Worm (Caenorhabditis elegans) whole organism, L1 larva: ENCODE measurements around the gene F10E9.2.

Source experiments
- C04F5.9 ChIP-seq: sonication (generic microtip); optimal IDR thresholded peaks from 2 replicates; lab custom pipeline; 2016; ENCODE audit warnings: missing genetic modification characterization, missing compliant biosample characterization
- F16B12.6 ChIP-seq: fragments of 150-350 bp; optimal IDR thresholded peaks from 2 replicates; lab custom pipeline; 2014; ENCODE audit warnings: missing biosample characterization, missing genetic modification characterization
- Y116A8C.19 ChIP-seq: sonication (generic microtip); optimal IDR thresholded peaks from 2 replicates; lab custom pipeline; 2016; ENCODE audit warnings: missing compliant biosample characterization, missing genetic modification characterization, borderline replicate concordance
- aha-1 ChIP-seq: fragments of 150-350 bp; optimal IDR thresholded peaks from 2 replicates; lab custom pipeline; 2014; ENCODE audit warnings: missing biosample characterization, missing genetic modification characterization
- aly-2 ChIP-seq: fragments of 150-350 bp; optimal IDR thresholded peaks from 2 replicates; lab custom pipeline; 2014; ENCODE audit warnings: missing biosample characterization, missing genetic modification characterization
- blmp-1 ChIP-seq: fragments of 150-350 bp; optimal IDR thresholded peaks from 2 replicates; lab custom pipeline; 2014; ENCODE audit warnings: missing biosample characterization, missing genetic modification characterization
- ceh-63 ChIP-seq: fragments of 200-800 bp; sonication (Bioruptor generic); optimal IDR thresholded peaks from 2 replicates; lab custom pipeline; 2018; ENCODE audit warnings: mild to moderate bottlenecking, missing genetic modification characterization, missing compliant biosample characterization
- ceh-8 ChIP-seq: fragments of 200-800 bp; sonication (Bioruptor generic); optimal IDR thresholded peaks from 2 replicates; lab custom pipeline; 2018; ENCODE audit warnings: mild to moderate bottlenecking, missing genetic modification characterization, moderate library complexity, missing compliant biosample characterization
- ceh-90 ChIP-seq: sonication (generic microtip); optimal IDR thresholded peaks from 2 replicates; lab custom pipeline; 2016; ENCODE audit warnings: missing genetic modification characterization, missing compliant biosample characterization
- dsc-1 ChIP-seq: sonication (generic microtip); optimal IDR thresholded peaks from 2 replicates; lab custom pipeline; 2016; ENCODE audit warnings: mild to moderate bottlenecking, missing genetic modification characterization, missing compliant biosample characterization
- efl-1 ChIP-seq, 4 experiments: fragments of 150-350 bp; optimal IDR thresholded peaks in 3 of 4; peaks in 1 of 4; 1 replicate in 1 of 4; 2 replicates in 3 of 4; lab custom pipeline; 2014; ENCODE audit warnings: missing biosample characterization in 2 of 4, missing genetic modification characterization in 2 of 4, missing genetic modification reagents in 2 of 4
- efl-3 ChIP-seq: fragments of 200-800 bp; sonication (Bioruptor generic); optimal IDR thresholded peaks from 2 replicates; lab custom pipeline; 2018; ENCODE audit warnings: mild to moderate bottlenecking, missing genetic modification characterization, missing compliant biosample characterization
- elt-2 ChIP-seq: sonication (generic microtip); optimal IDR thresholded peaks from 2 replicates; lab custom pipeline; 2016; ENCODE audit warnings: missing genetic modification characterization, mild to moderate bottlenecking, inconsistent platforms, missing compliant biosample characterization, missing genetic modification reagents
- elt-3 ChIP-seq, 6 experiments: fragments of 150-350 bp in 1 of 6; sonication (generic microtip); optimal IDR thresholded peaks; 2 replicates each; lab custom pipeline; 2017 to 2018; ENCODE audit warnings: missing biosample characterization in 6 of 6, missing genetic modification characterization in 6 of 6, inconsistent platforms in 1 of 6
- fkh-8 ChIP-seq: sonication (generic microtip); optimal IDR thresholded peaks from 2 replicates; lab custom pipeline; 2016; ENCODE audit warnings: mild to moderate bottlenecking, missing genetic modification characterization, missing compliant biosample characterization
- isw-1 ChIP-seq: fragments of 200-800 bp; sonication (Bioruptor generic); IDR thresholded peaks from 2 replicates; pipeline ENCODE4 v1.3.6; 2022; ENCODE audit warnings: missing genetic modification characterization, missing compliant biosample characterization
- lin-13 ChIP-seq: fragments of 150-350 bp; optimal IDR thresholded peaks from 2 replicates; lab custom pipeline; 2014; ENCODE audit warnings: missing biosample characterization, missing genetic modification reagents, missing genetic modification characterization
- lin-14 ChIP-seq: fragments of 200-800 bp; sonication (Bioruptor generic); optimal IDR thresholded peaks from 2 replicates; lab custom pipeline; 2018; ENCODE audit warnings: mild to moderate bottlenecking, missing genetic modification characterization, moderate library complexity, missing compliant biosample characterization
- lin-15B ChIP-seq: fragments of 150-350 bp; sonication (generic microtip); optimal IDR thresholded peaks from 3 replicates; lab custom pipeline; 2014; ENCODE audit warnings: missing biosample characterization, missing genetic modification characterization
- lin-35 ChIP-seq, 2 experiments: fragments of 150-350 bp; optimal IDR thresholded peaks; 2 replicates each; lab custom pipeline; 2014; ENCODE audit warnings: missing biosample characterization in 2 of 2, missing genetic modification characterization in 2 of 2, missing genetic modification reagents in 2 of 2
- lin-39 ChIP-seq: fragments of 150-350 bp; optimal IDR thresholded peaks from 2 replicates; lab custom pipeline; 2014; ENCODE audit warnings: missing biosample characterization, missing genetic modification reagents, missing genetic modification characterization
- lir-3 ChIP-seq: sonication (generic microtip); optimal IDR thresholded peaks from 2 replicates; lab custom pipeline; 2016; ENCODE audit warnings: mild to moderate bottlenecking, missing genetic modification characterization, moderate library complexity, missing compliant biosample characterization; ENCODE audit not compliant: poor library complexity
- lsy-2 ChIP-seq, 2 experiments: fragments of 150-350 bp; optimal IDR thresholded peaks; 2 replicates each; lab custom pipeline; 2014; ENCODE audit warnings: missing biosample characterization in 2 of 2, missing genetic modification characterization in 2 of 2
- mdl-1 ChIP-seq, 2 experiments: fragments of 150-350 bp; optimal IDR thresholded peaks; 2 replicates each; lab custom pipeline; 2014 to 2017; ENCODE audit warnings: missing biosample characterization in 2 of 2, missing genetic modification characterization in 2 of 2, inconsistent platforms in 1 of 2
- mef-2 ChIP-seq: fragments of 150-350 bp; optimal IDR thresholded peaks from 2 replicates; lab custom pipeline; 2014; ENCODE audit warnings: missing biosample characterization, missing genetic modification characterization
- mep-1 ChIP-seq: fragments of 150-350 bp; optimal IDR thresholded peaks from 2 replicates; lab custom pipeline; 2014; ENCODE audit warnings: missing biosample characterization, missing genetic modification characterization
- nhr-19 ChIP-seq: fragments of 200-800 bp; sonication (Bioruptor generic); conservative IDR thresholded peaks from 2 replicates; pipeline ENCODE4 v1.3.6; 2022; ENCODE audit warnings: missing genetic modification characterization, missing compliant biosample characterization
- nhr-20 ChIP-seq: sonication (generic microtip); optimal IDR thresholded peaks from 2 replicates; lab custom pipeline; 2016; ENCODE audit warnings: mild to moderate bottlenecking, missing genetic modification characterization, missing compliant biosample characterization
- nhr-237 ChIP-seq: fragments of 150-350 bp; optimal IDR thresholded peaks from 2 replicates; lab custom pipeline; 2014; ENCODE audit warnings: missing biosample characterization, missing genetic modification characterization
- nhr-28 ChIP-seq: fragments of 150-350 bp; optimal IDR thresholded peaks from 2 replicates; lab custom pipeline; 2014; ENCODE audit warnings: missing biosample characterization, missing genetic modification characterization
- nhr-47 ChIP-seq: sonication (generic microtip); optimal IDR thresholded peaks from 2 replicates; lab custom pipeline; 2016; ENCODE audit warnings: mild to moderate bottlenecking, missing genetic modification characterization, moderate library complexity, missing compliant biosample characterization
- nhr-90 ChIP-seq: sonication (generic microtip); optimal IDR thresholded peaks from 2 replicates; lab custom pipeline; 2016; ENCODE audit warnings: mild to moderate bottlenecking, missing genetic modification characterization, missing compliant biosample characterization; ENCODE audit not compliant: poor library complexity
- pag-3 ChIP-seq: sonication (generic microtip); optimal IDR thresholded peaks from 2 replicates; lab custom pipeline; 2017; ENCODE audit warnings: missing genetic modification characterization, mild to moderate bottlenecking, missing compliant biosample characterization, antibody characterized with exemption, borderline replicate concordance; ENCODE audit not compliant: insufficient read depth
- pax-3 ChIP-seq: fragments of 200-800 bp; sonication (Bioruptor generic); optimal IDR thresholded peaks from 2 replicates; lab custom pipeline; 2018; ENCODE audit warnings: mild to moderate bottlenecking, missing genetic modification characterization, moderate library complexity, missing compliant biosample characterization
- pqm-1 ChIP-seq: sonication (generic microtip); optimal IDR thresholded peaks from 3 replicates; lab custom pipeline; 2017; ENCODE audit warnings: missing biosample characterization, missing genetic modification characterization
- rnt-1 ChIP-seq: sonication (generic microtip); optimal IDR thresholded peaks from 2 replicates; lab custom pipeline; 2016; ENCODE audit warnings: mild to moderate bottlenecking, missing genetic modification characterization, moderate library complexity, missing compliant biosample characterization
- snpc-4 ChIP-seq: fragments of 150-350 bp; optimal IDR thresholded peaks from 2 replicates; lab custom pipeline; 2014; ENCODE audit warnings: missing biosample characterization, missing genetic modification characterization
- snu-23 ChIP-seq: sonication (generic microtip); optimal IDR thresholded peaks from 2 replicates; lab custom pipeline; 2016; ENCODE audit warnings: missing genetic modification characterization, missing compliant biosample characterization
- sox-4 ChIP-seq: sonication (generic microtip); optimal IDR thresholded peaks from 2 replicates; lab custom pipeline; 2016; ENCODE audit warnings: missing genetic modification characterization, missing compliant biosample characterization
- sup-37 ChIP-seq: fragments of 200-800 bp; sonication (Bioruptor generic); optimal IDR thresholded peaks from 2 replicates; lab custom pipeline; 2018; ENCODE audit warnings: mild to moderate bottlenecking, missing genetic modification characterization, missing compliant biosample characterization
- tlp-1 ChIP-seq: fragments of 150-350 bp; optimal IDR thresholded peaks from 2 replicates; lab custom pipeline; 2014; ENCODE audit warnings: missing biosample characterization, missing genetic modification characterization
- unc-130 ChIP-seq: fragments of 150-350 bp; optimal IDR thresholded peaks from 2 replicates; lab custom pipeline; 2017; ENCODE audit warnings: missing biosample characterization, missing genetic modification characterization, inconsistent platforms
- unc-86 ChIP-seq: sonication (generic microtip); optimal IDR thresholded peaks from 2 replicates; lab custom pipeline; 2016; ENCODE audit warnings: missing genetic modification characterization, missing compliant biosample characterization
- unc-98 ChIP-seq: fragments of 200-800 bp; sonication (Bioruptor generic); IDR thresholded peaks from 2 replicates; pipeline ENCODE4 v1.3.6; 2022; ENCODE audit warnings: missing genetic modification characterization, missing compliant biosample characterization
- vab-15 ChIP-seq: sonication (generic microtip); optimal IDR thresholded peaks from 2 replicates; lab custom pipeline; 2017; ENCODE audit warnings: missing genotype, mild to moderate bottlenecking, missing genetic modification characterization, missing compliant biosample characterization
- xbp-1 ChIP-seq: sonication (generic microtip); optimal IDR thresholded peaks from 2 replicates; lab custom pipeline; 2016; ENCODE audit warnings: missing genetic modification characterization, missing compliant biosample characterization
- zag-1 ChIP-seq: fragments of 150-350 bp; optimal IDR thresholded peaks from 2 replicates; lab custom pipeline; 2014; ENCODE audit warnings: missing biosample characterization, missing genetic modification characterization
- zip-4 ChIP-seq: fragments of 200-800 bp; sonication (Bioruptor generic); optimal IDR thresholded peaks from 2 replicates; lab custom pipeline; 2018; ENCODE audit warnings: mild to moderate bottlenecking, missing genetic modification characterization, moderate library complexity, missing compliant biosample characterization

The F10E9.2 gene

ce11 chrIII:8289181-8289580 lies 23.3 kb upstream of the F10E9.2 start:
- TF ChIP-seq blmp-1 (tag; lab: Kevin White, UChicago) (peak; percentile 36), dsc-1 (peak; percentile 29), nhr-28 (tag; lab: Kevin White, UChicago) (no peak)

ce11 chrIII:8291268-8292032 lies 21.0 kb upstream of the F10E9.2 start:
- TF ChIP-seq unc-98 (GFP tag; lab: Robert Waterston, UW) (no peak), xbp-1 (no peak), aha-1 (tag; lab: Kevin White, UChicago) (no peak), nhr-19 (no peak), lin-35 (GFP tag; optimal IDR thresholded peaks at IDR 0.05; lab: Kevin White, UChicago) (peak in 1 of 2 experiments; percentile 29), pag-3 (no peak), unc-86 (no peak), rnt-1 (tag; lab: Kevin White, UChicago) (no peak), snu-23 (GFP tag; lab: Kevin White, UChicago) (no peak), lin-15B (tag; lab: Kevin White, UChicago) (no peak), zip-4 (GFP tag; lab: Kevin White, UChicago) (no peak), ceh-8 (GFP tag; lab: Kevin White, UChicago) (no peak), nhr-20 (tag; lab: Kevin White, UChicago) (no peak), mef-2 (no peak), nhr-47 (tag; lab: Kevin White, UChicago) (no peak), nhr-237 (tag; lab: Kevin White, UChicago) (no peak), lin-39 (no peak), sup-37 (GFP tag; lab: Kevin White, UChicago) (no peak), mep-1 (tag; lab: Kevin White, UChicago) (peak; percentile 23), efl-1 (optimal IDR thresholded peaks at IDR 0.05; lab: Kevin White, UChicago) (no peak), efl-1 (GFP tag; optimal IDR thresholded peaks at IDR 0.05 in 1 of 2; lab: Kevin White, UChicago) (peak in 1 of 2 experiments; percentile 41), nhr-28 (tag; lab: Kevin White, UChicago) (no peak), pqm-1 (tag; lab: Kevin White, UChicago) (peak; percentile 83), lin-13 (GFP tag; lab: Kevin White, UChicago) (no peak), lin-14 (GFP tag; lab: Kevin White, UChicago) (peak; percentile 12), sox-4 (tag; lab: Kevin White, UChicago) (no peak), aly-2 (no peak), vab-15 (tag; lab: Kevin White, UChicago) (no peak), C04F5.9 (no peak), blmp-1 (tag; lab: Kevin White, UChicago) (peak; percentile 84), F16B12.6 (tag; lab: Kevin White, UChicago) (no peak), nhr-90 (tag; lab: Kevin White, UChicago) (no peak), tlp-1 (peak; percentile 65), dsc-1 (no peak), isw-1 (no peak), elt-2 (tag; lab: Kevin White, UChicago) (peak; percentile 85), unc-130 (tag; lab: Kevin White, UChicago) (no peak), ceh-90 (tag; lab: Kevin White, UChicago) (no peak), Y116A8C.19 (tag; lab: Kevin White, UChicago) (no peak), lsy-2 (tag; optimal IDR thresholded peaks at IDR 0.05; lab: Kevin White, UChicago) (peak in 1 of 2 experiments; percentile 7), snpc-4 (no peak), efl-3 (no peak), lir-3 (tag; lab: Kevin White, UChicago) (no peak), mdl-1 (tag; optimal IDR thresholded peaks at IDR 0.05; lab: Kevin White, UChicago) (no peak), pax-3 (no peak), ceh-63 (GFP tag; lab: Kevin White, UChicago) (no peak), elt-3 (tag; optimal IDR thresholded peaks at IDR 0.05; lab: Kevin White, UChicago) (peak in 1 of 6 experiments; percentile 33), fkh-8 (no peak), zag-1 (tag; lab: Kevin White, UChicago) (no peak)
